Worm (Caenorhabditis elegans) whole organism, L4 larva: ENCODE results near the gene rgs-3.

Source experiments
- F26F4.8 ChIP-seq: fragments of 200-800 bp; sonication (Bioruptor generic); conservative IDR thresholded peaks from 2 replicates; pipeline ENCODE4 v1.3.6; 2022; ENCODE audit warnings: missing genetic modification characterization, missing compliant biosample characterization
- arid-1 ChIP-seq: fragments of 200-800 bp; sonication (Bioruptor generic); conservative IDR thresholded peaks from 2 replicates; pipeline ENCODE4 v1.3.6; 2022; ENCODE audit warnings: missing genetic modification reagents, missing genetic modification characterization, missing compliant biosample characterization
- ceh-44 ChIP-seq: fragments of 200-800 bp; sonication (Bioruptor generic); IDR thresholded peaks from 2 replicates; pipeline ENCODE4 v1.3.6; 2022; ENCODE audit warnings: missing genetic modification reagents, missing genetic modification characterization, missing compliant biosample characterization
- ceh-82 ChIP-seq: sonication (generic microtip); optimal IDR thresholded peaks from 2 replicates; lab custom pipeline; 2017; ENCODE audit warnings: missing biosample characterization, missing genetic modification characterization
- ces-1 ChIP-seq: fragments of 150-350 bp; sonication (generic microtip); optimal IDR thresholded peaks from 4 replicates; lab custom pipeline; 2014; ENCODE audit warnings: missing biosample characterization, missing genetic modification reagents, missing genetic modification characterization
- daf-16 ChIP-seq, 3 experiments: sonication (generic microtip); optimal IDR thresholded peaks; 2 replicates each; lab custom pipeline; 2016 to 2017; ENCODE audit warnings: missing genetic modification characterization in 3 of 3, missing genetic modification reagents in 3 of 3, mild to moderate bottlenecking in 2 of 3, missing compliant biosample characterization in 2 of 3, missing biosample characterization in 1 of 3, moderate library complexity in 1 of 3
- dmd-6 ChIP-seq: fragments of 200-800 bp; sonication (Bioruptor generic); IDR thresholded peaks from 2 replicates; pipeline ENCODE4 v1.3.6; 2022; ENCODE audit warnings: missing genetic modification reagents, missing genetic modification characterization, missing compliant biosample characterization
- dpl-1 ChIP-seq: fragments of 150-350 bp; optimal IDR thresholded peaks from 2 replicates; lab custom pipeline; 2014; ENCODE audit warnings: missing biosample characterization, missing genetic modification reagents, missing genetic modification characterization
- fkh-10 ChIP-seq: fragments of 150-350 bp; optimal IDR thresholded peaks from 2 replicates; lab custom pipeline; 2014; ENCODE audit warnings: missing biosample characterization, missing genetic modification reagents, missing genetic modification characterization
- hif-1 ChIP-seq, 2 experiments: sonication (generic microtip); optimal IDR thresholded peaks; 2 replicates each; lab custom pipeline; 2016 to 2017; ENCODE audit warnings: missing compliant biosample characterization in 2 of 2, missing genetic modification characterization in 2 of 2, missing genetic modification reagents in 2 of 2, missing genotype in 2 of 2, mild to moderate bottlenecking in 1 of 2
- hlh-11 ChIP-seq: fragments of 200-800 bp; sonication (Bioruptor generic); optimal IDR thresholded peaks from 2 replicates; lab custom pipeline; 2018; ENCODE audit warnings: mild to moderate bottlenecking, missing genetic modification characterization, missing compliant biosample characterization
- hlh-30 ChIP-seq: sonication (generic microtip); optimal IDR thresholded peaks from 2 replicates; lab custom pipeline; 2017; ENCODE audit warnings: antibody characterized with exemption, mild to moderate bottlenecking, missing genetic modification characterization, missing compliant biosample characterization; ENCODE audit not compliant: insufficient read depth
- hmg-1.1 ChIP-seq: fragments of 200-800 bp; sonication (Bioruptor generic); IDR thresholded peaks from 2 replicates; pipeline ENCODE4 v1.3.6; 2022; ENCODE audit warnings: missing genetic modification reagents, missing genetic modification characterization, missing compliant biosample characterization
- lin-1 ChIP-seq: fragments of 200-800 bp; sonication (Bioruptor generic); IDR thresholded peaks from 2 replicates; pipeline ENCODE4 v1.3.6; 2022; ENCODE audit warnings: missing genetic modification reagents, missing genetic modification characterization, missing compliant biosample characterization
- lin-38 ChIP-seq: fragments of 200-800 bp; sonication (Bioruptor generic); IDR thresholded peaks from 2 replicates; pipeline ENCODE4 v1.3.6; 2022; ENCODE audit warnings: missing genetic modification reagents, missing genetic modification characterization, missing compliant biosample characterization
- lin-39 ChIP-seq: fragments of 150-350 bp; optimal IDR thresholded peaks from 2 replicates; lab custom pipeline; 2014; ENCODE audit warnings: missing biosample characterization, missing genetic modification reagents, missing genetic modification characterization
- lir-3 ChIP-seq: sonication (generic microtip); optimal IDR thresholded peaks from 2 replicates; lab custom pipeline; 2016; ENCODE audit warnings: mild to moderate bottlenecking, missing genetic modification characterization, missing compliant biosample characterization
- lsy-2 ChIP-seq, 2 experiments: fragments of 150-350 bp in 1 of 2; sonication (generic microtip) in 1 of 2; optimal IDR thresholded peaks; 2 replicates each; lab custom pipeline; 2014 to 2017; ENCODE audit warnings: missing biosample characterization in 2 of 2, missing genetic modification characterization in 2 of 2
- madf-9 ChIP-seq: fragments of 200-800 bp; sonication (Bioruptor generic); conservative IDR thresholded peaks from 2 replicates; pipeline ENCODE4 v1.3.6; 2022; ENCODE audit warnings: missing genetic modification reagents, missing genetic modification characterization, missing compliant biosample characterization
- mes-2 ChIP-seq: sonication (generic microtip); optimal IDR thresholded peaks from 2 replicates; lab custom pipeline; 2016; ENCODE audit warnings: missing genotype, mild to moderate bottlenecking, missing genetic modification characterization, missing compliant biosample characterization; ENCODE audit not compliant: poor library complexity, severe bottlenecking
- nhr-102 ChIP-seq: sonication (generic microtip); optimal IDR thresholded peaks from 2 replicates; lab custom pipeline; 2016; ENCODE audit warnings: mild to moderate bottlenecking, missing genetic modification characterization, moderate library complexity, missing compliant biosample characterization
- nhr-111 ChIP-seq: fragments of 200-800 bp; sonication (Bioruptor generic); optimal IDR thresholded peaks from 2 replicates; lab custom pipeline; 2018; ENCODE audit warnings: mild to moderate bottlenecking, missing genetic modification characterization, missing compliant biosample characterization
- nhr-237 ChIP-seq: sonication (generic microtip); optimal IDR thresholded peaks from 2 replicates; lab custom pipeline; 2017; ENCODE audit warnings: missing biosample characterization, missing genetic modification characterization
- nhr-28 ChIP-seq: fragments of 150-350 bp; optimal IDR thresholded peaks from 2 replicates; lab custom pipeline; 2014; ENCODE audit warnings: missing biosample characterization, missing genetic modification characterization
- nhr-42 ChIP-seq: fragments of 200-800 bp; sonication (Bioruptor generic); IDR thresholded peaks from 2 replicates; pipeline ENCODE4 v1.3.6; 2022; ENCODE audit warnings: missing genetic modification characterization, missing compliant biosample characterization
- nhr-6 ChIP-seq: fragments of 150-350 bp; optimal IDR thresholded peaks from 2 replicates; lab custom pipeline; 2014; ENCODE audit warnings: missing biosample characterization, missing genetic modification characterization
- php-3 ChIP-seq: fragments of 200-800 bp; sonication (Bioruptor generic); IDR thresholded peaks from 2 replicates; pipeline ENCODE4 v1.3.6; 2022; ENCODE audit warnings: missing genetic modification reagents, missing genetic modification characterization, missing compliant biosample characterization
- pqm-1 ChIP-seq: sonication (generic microtip); optimal IDR thresholded peaks from 2 replicates; lab custom pipeline; 2017; ENCODE audit warnings: missing biosample characterization, missing genetic modification characterization
- tra-1 ChIP-seq: fragments of 200-800 bp; sonication (Bioruptor generic); IDR thresholded peaks from 2 replicates; pipeline ENCODE4 v1.3.6; 2022; ENCODE audit warnings: missing genetic modification reagents, missing genetic modification characterization, missing compliant biosample characterization
- unc-62 ChIP-seq, 3 experiments: fragments of 150-350 bp in 1 of 3; sonication (generic microtip); optimal IDR thresholded peaks in 2 of 3; peaks in 1 of 3; 1 replicate in 1 of 3; 2 replicates in 2 of 3; lab custom pipeline; 2014 to 2017; ENCODE audit warnings: missing biosample characterization in 3 of 3, missing genetic modification characterization in 3 of 3, missing genetic modification reagents in 3 of 3, missing genotype in 1 of 3
- zag-1 ChIP-seq: fragments of 150-350 bp; optimal IDR thresholded peaks from 2 replicates; lab custom pipeline; 2014; ENCODE audit warnings: missing biosample characterization, missing genetic modification characterization
- zip-11 ChIP-seq: fragments of 200-800 bp; sonication (Bioruptor generic); IDR thresholded peaks from 2 replicates; pipeline ENCODE4 v1.3.6; 2022; ENCODE audit warnings: missing genetic modification characterization, missing compliant biosample characterization

Gene rgs-3

ce11 chrII:6120548-6120947 is 20.9 kb downstream of the rgs-3 start:
- TF ChIP-seq nhr-102 (tag; lab: Kevin White, UChicago), result no peak
- TF ChIP-seq dmd-6 (GFP tag; lab: Robert Waterston, UW), result no peak
- TF ChIP-seq ceh-44 (GFP tag; lab: Robert Waterston, UW), result no peak
- no peak for TF ChIP-seq hlh-30 (tag; lab: Kevin White, UChicago)
- TF ChIP-seq arid-1 (GFP tag; lab: Robert Waterston, UW), result no peak
- no peak for TF ChIP-seq tra-1 (GFP tag; lab: Robert Waterston, UW)
- no peak for TF ChIP-seq ceh-82 (tag; lab: Kevin White, UChicago)

- TF ChIP-seq pqm-1 (tag; lab: Kevin White, UChicago), result peak; percentile 90
- TF ChIP-seq hmg-1.1, result no peak
- no peak for TF ChIP-seq daf-16 (GFP tag; optimal IDR thresholded peaks at IDR 0.05; lab: Kevin White, UChicago)
- peak; percentile 43 for TF ChIP-seq daf-16 (tag; optimal IDR thresholded peaks at IDR 0.05; lab: Kevin White, UChicago)
- peak; percentile 13 for TF ChIP-seq dpl-1 (GFP tag; lab: Kevin White, UChicago)
- peak; percentile 45 for TF ChIP-seq hlh-11 (tag; lab: Kevin White, UChicago)
- peak; percentile 35 for TF ChIP-seq mes-2 (tag; lab: Kevin White, UChicago)
- TF ChIP-seq lir-3 (tag; lab: Kevin White, UChicago), result no peak
- no peak for TF ChIP-seq fkh-10 (GFP tag; lab: Kevin White, UChicago)
- TF ChIP-seq lsy-2 (tag; optimal IDR thresholded peaks at IDR 0.05; lab: Kevin White, UChicago), result peak in 1 of 2 experiments; percentile 59
- TF ChIP-seq lin-38 (GFP tag; lab: Robert Waterston, UW), result peak; percentile 94
- peak; percentile 44; the same call in 1 of the 2 replicates for TF ChIP-seq dmd-6 (GFP tag; lab: Robert Waterston, UW)
- peak; percentile 16 for TF ChIP-seq nhr-28
- TF ChIP-seq php-3 (GFP tag; lab: Robert Waterston, UW), result peak; percentile 75
- TF ChIP-seq hif-1 (tag; optimal IDR thresholded peaks at IDR 0.05; lab: Kevin White, UChicago), result no peak
Measured at ce11 chrII:6122641-6123424, 23.2 kb downstream of the rgs-3 start.

- peak; percentile 51 for TF ChIP-seq hlh-30 (tag; lab: Kevin White, UChicago)
- TF ChIP-seq lin-39, result no peak
- no peak for TF ChIP-seq nhr-111 (GFP tag; lab: Kevin White, UChicago)
- TF ChIP-seq zag-1 (tag; lab: Kevin White, UChicago), result no peak
- TF ChIP-seq unc-62 (GFP tag; optimal IDR thresholded peaks at IDR 0.05 in 1 of 2; lab: Kevin White, UChicago), result peak in 1 of 2 experiments; percentile 94
- TF ChIP-seq unc-62 (tag; optimal IDR thresholded peaks at IDR 0.05; lab: Kevin White, UChicago), result no peak
Measured at ce11 chrII:6123513-6123912, 23.9 kb downstream of the rgs-3 start, which contains the start of gene C29H12.2. TSS of gene C29H12.2 (plus strand) at chrII:6123809.

- TF ChIP-seq dpl-1 (GFP tag; lab: Kevin White, UChicago) (no peak), lin-38 (GFP tag; lab: Robert Waterston, UW) (peak; percentile 34; the same call in 1 of the 2 replicates)
- TF ChIP-seq, all 104 proteins: peak for 1
Measured at ce11 chrII:6125259-6125658, 25.7 kb downstream of the rgs-3 start, which contains the start of gene rars-2. TSS of gene rars-2 (plus strand) at chrII:6125559.

- no peak for TF ChIP-seq dmd-6 (GFP tag; lab: Robert Waterston, UW)
- no peak for TF ChIP-seq madf-9 (GFP tag; lab: Robert Waterston, UW)
- no peak for TF ChIP-seq nhr-237 (tag; lab: Kevin White, UChicago)
- TF ChIP-seq lin-1, result no peak
- TF ChIP-seq nhr-42 (GFP tag; lab: Robert Waterston, UW), result no peak
- no peak for TF ChIP-seq ces-1
- TF ChIP-seq nhr-6 (tag; lab: Kevin White, UChicago), result no peak
- TF ChIP-seq dpl-1 (GFP tag; lab: Kevin White, UChicago), result no peak
- TF ChIP-seq F26F4.8 (GFP tag; lab: Robert Waterston, UW), result no peak
- no peak for TF ChIP-seq zip-11 (GFP tag; lab: Robert Waterston, UW)
Measured at ce11 chrII:6132595-6132994, 33.0 kb downstream of the rgs-3 start, which contains the start of gene abts-3. TSS of gene abts-3 (plus strand) at chrII:6132895.
